Fruit fly (Drosophila melanogaster): ENCODE data around the gene Rsod.
A peak's percentile ranks its signal among the peaks of the same experiment; 100 is the strongest.

The Rsod gene

DNA sequence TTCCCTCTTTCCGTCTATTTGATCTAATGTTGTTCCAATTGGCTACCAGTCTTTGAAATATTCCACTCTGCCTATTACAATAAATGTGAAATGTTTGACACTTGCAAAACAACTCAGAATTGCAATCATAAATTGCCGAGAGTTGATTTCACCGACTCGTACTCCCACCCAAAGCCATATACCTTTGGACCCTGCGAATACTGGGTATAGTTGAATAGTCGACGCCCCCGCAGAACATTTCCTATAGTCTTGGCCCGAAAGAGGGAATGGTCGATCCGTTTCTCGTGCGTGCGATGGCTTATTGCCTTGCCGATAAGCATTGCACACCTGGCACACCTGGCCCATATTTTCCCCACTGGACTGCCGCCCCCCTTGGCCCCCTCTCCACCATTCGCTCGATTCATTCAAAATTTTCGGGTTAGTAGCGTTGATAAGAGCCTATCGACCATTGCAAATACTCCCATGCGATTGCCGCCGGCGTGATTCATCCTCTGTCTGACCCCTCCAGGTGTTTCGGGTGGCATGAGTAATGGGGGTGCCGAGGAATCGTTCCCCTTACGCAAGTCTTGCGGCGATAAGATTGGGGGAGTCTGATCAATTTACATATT, 29.2 kb upstream of the Rsod start (continued):
- no peak for TF ChIP-seq CG8290 (GFP tag; optimal IDR thresholded peaks at IDR 0.05)
- peak in 1 of 2 experiments; percentile 75 for TF ChIP-seq CG8290 (tag; optimal IDR thresholded peaks at IDR 0.05)
- TF ChIP-seq CG9609 (GFP tag; optimal IDR thresholded peaks at IDR 0.05) = no peak
- TF ChIP-seq lab (GFP tag; optimal IDR thresholded peaks at IDR 0.05) = peak; percentile 57
- peak; percentile 8 for TF ChIP-seq Hey (tag; optimal IDR thresholded peaks at IDR 0.05)
- TF ChIP-seq CG18599 (GFP tag; optimal IDR thresholded peaks at IDR 0.05) = peak; percentile 42
- TF ChIP-seq mirr (GFP tag; optimal IDR thresholded peaks at IDR 0.05) = peak; percentile 22
- TF ChIP-seq CG13296 (GFP tag; optimal IDR thresholded peaks at IDR 0.05) = peak; percentile 52
- no peak for TF ChIP-seq CG15696 (tag; optimal IDR thresholded peaks at IDR 0.05)
- peak; percentile 3 for TF ChIP-seq CG4424 (GFP tag; optimal IDR thresholded peaks at IDR 0.05)
- peak; percentile 7 for TF ChIP-seq CG3281 (GFP tag; optimal IDR thresholded peaks at IDR 0.05)
- TF ChIP-seq Rx (GFP tag; IDR thresholded peaks at IDR 0.05) = no peak
- peak; percentile 44 for TF ChIP-seq CG3847 (GFP tag; IDR thresholded peaks at IDR 0.05)
- no peak for TF ChIP-seq CG8944 (GFP tag; optimal IDR thresholded peaks at IDR 0.05)
- peak; percentile 6 for TF ChIP-seq CG8388 (GFP tag; optimal IDR thresholded peaks at IDR 0.05)
- no peak for TF ChIP-seq CG9797 (GFP tag; optimal IDR thresholded peaks at IDR 0.05)
- 0 out of 2 replicates have a peak, but pooled peaks have one; percentile 46 for TF ChIP-seq GATAe (GFP tag; conservative IDR thresholded peaks at IDR 0.05)
- TF ChIP-seq CG2120 (GFP tag; optimal IDR thresholded peaks at IDR 0.05) = peak; percentile 55
- peak; percentile 21; the same call in 1 of the 2 replicates for TF ChIP-seq vvl (GFP tag; IDR thresholded peaks at IDR 0.05)
- TF ChIP-seq br (optimal IDR thresholded peaks at IDR 0.05) = no peak
- TF ChIP-seq Bteb2 (GFP tag; optimal IDR thresholded peaks at IDR 0.05) = peak; percentile 21
- peak; percentile 14 for TF ChIP-seq exex (tag; optimal IDR thresholded peaks at IDR 0.05)
- peak; percentile 26; the same call in 1 of the 3 replicates for TF ChIP-seq zfh1 (GFP tag; IDR thresholded peaks at IDR 0.05)
- TF ChIP-seq Antp (GFP tag; optimal IDR thresholded peaks at IDR 0.05) = peak; percentile 24
- no peak for TF ChIP-seq CG7786 (GFP tag; optimal IDR thresholded peaks at IDR 0.05)
- peak; percentile 64 for TF ChIP-seq dysf (GFP tag; IDR thresholded peaks at IDR 0.05)
- TF ChIP-seq CG32767 (GFP tag; IDR thresholded peaks at IDR 0.05) = 0 out of 2 replicates have a peak, but pooled peaks have one; percentile 27
- no peak for TF ChIP-seq CG14050 (GFP tag; IDR thresholded peaks at IDR 0.05)
- TF ChIP-seq al (GFP tag; IDR thresholded peaks at IDR 0.05) = peak; percentile 55; the same call in 1 of the 2 replicates
- TF ChIP-seq CG3726 (GFP tag; IDR thresholded peaks at IDR 0.05) = no peak
- TF ChIP-seq hkb (optimal IDR thresholded peaks at IDR 0.05) = no peak
- peak; percentile 29; the same call in 1 of the 2 replicates for TF ChIP-seq hkb (GFP tag; IDR thresholded peaks at IDR 0.05)
- peak; percentile 11 for TF ChIP-seq zfh2 (GFP tag; optimal IDR thresholded peaks at IDR 0.05)
- TF ChIP-seq usp (GFP tag; optimal IDR thresholded peaks at IDR 0.05) = no peak
- no peak for TF ChIP-seq Scr (GFP tag; IDR thresholded peaks at IDR 0.05; ENCODE audit: partially characterized antibody)
- peak; percentile 89 for TF ChIP-seq sug (tag; optimal IDR thresholded peaks at IDR 0.05)
- no peak for TF ChIP-seq CG16863 (GFP tag; optimal IDR thresholded peaks at IDR 0.05)
- peak; percentile 37 for TF ChIP-seq Sox102F (GFP tag; optimal IDR thresholded peaks at IDR 0.05)
- TF ChIP-seq dmrt99B (tag; optimal IDR thresholded peaks at IDR 0.05) = peak; percentile 39
- TF ChIP-seq dimm (GFP tag; IDR thresholded peaks at IDR 0.05) = 0 out of 2 replicates have a peak, but pooled peaks have one; percentile 22
- peak; percentile 79 for TF ChIP-seq crol (GFP tag; IDR thresholded peaks at IDR 0.05)
- no peak for TF ChIP-seq Bgb (GFP tag; IDR thresholded peaks at IDR 0.05; ENCODE audit: partially characterized antibody)
- TF ChIP-seq CG9932 (GFP tag; IDR thresholded peaks at IDR 0.05) = peak; percentile 56
- TF ChIP-seq mam (GFP tag; optimal IDR thresholded peaks at IDR 0.05) = peak; percentile 38
- peak; percentile 73 for TF ChIP-seq slbo (GFP tag; IDR thresholded peaks at IDR 0.05)
- TF ChIP-seq grau (tag; optimal IDR thresholded peaks at IDR 0.05) = peak; percentile 33
- 0 out of 3 replicates have a peak, but pooled peaks have one; percentile 47 for TF ChIP-seq CG2889 (GFP tag; IDR thresholded peaks at IDR 0.05)
- TF ChIP-seq sd (tag; optimal IDR thresholded peaks at IDR 0.05) = peak; percentile 21
- TF ChIP-seq ac (GFP tag; optimal IDR thresholded peaks at IDR 0.05) = no peak
- peak; percentile 7 for TF ChIP-seq grn (GFP tag; optimal IDR thresholded peaks at IDR 0.05)
- peak; percentile 71; the same call in 2 of the 3 replicates for TF ChIP-seq CG11456 (GFP tag; IDR thresholded peaks at IDR 0.05)

Measured in whole organism, embryonic.